Worm (Caenorhabditis elegans): Measurements from ENCODE around the gene ZC116.5.
A peak's percentile ranks its signal among the peaks of the same experiment; 100 is the strongest.

ZC116.5 gene

ce11 chrV:12599510-12600242 lies 9.1 kb downstream of the ZC116.5 start, which contains the start of gene C14C10.5:
Gene C14C10.5, plus strand, starts transcription at chrV:12600192.
- TF ChIP-seq lin-35 (GFP tag; optimal IDR thresholded peaks at IDR 0.05) (peak in 1 of 2 experiments; percentile 19), sox-4 (tag; optimal IDR thresholded peaks at IDR 0.05) (no peak), nhr-20 (tag; optimal IDR thresholded peaks at IDR 0.05) (peak; percentile 14), skn-1 (tag; optimal IDR thresholded peaks at IDR 0.05) (peak; percentile 65), lin-14 (GFP tag; optimal IDR thresholded peaks at IDR 0.05) (peak; percentile 19), nhr-85 (tag) (peak; percentile 37), efl-1 (optimal IDR thresholded peaks at IDR 0.05) (no peak), efl-1 (GFP tag; optimal IDR thresholded peaks at IDR 0.05 in 1 of 2) (peak in 1 of 2 experiments; percentile 62), xbp-1 (tag; optimal IDR thresholded peaks at IDR 0.05) (no peak), dsc-1 (tag; optimal IDR thresholded peaks at IDR 0.05) (peak; percentile 51), nhr-47 (tag; optimal IDR thresholded peaks at IDR 0.05) (peak; percentile 10), snu-23 (GFP tag; optimal IDR thresholded peaks at IDR 0.05) (peak; percentile 9), lsy-2 (tag; optimal IDR thresholded peaks at IDR 0.05) (peak in 1 of 2 experiments; percentile 42), nhr-28 (tag; optimal IDR thresholded peaks at IDR 0.05) (no peak)

- TF ChIP-seq nhr-12 (tag; optimal IDR thresholded peaks at IDR 0.05): no peak
- no peak for TF ChIP-seq ceh-63 (GFP tag; optimal IDR thresholded peaks at IDR 0.05)
- TF ChIP-seq snu-23 (GFP tag; optimal IDR thresholded peaks at IDR 0.05): peak; percentile 43
- TF ChIP-seq F16B12.6 (tag; optimal IDR thresholded peaks at IDR 0.05): peak; percentile 84
- TF ChIP-seq snpc-4 (tag; optimal IDR thresholded peaks at IDR 0.05): peak; percentile 24
- no peak for TF ChIP-seq nhr-237 (tag; optimal IDR thresholded peaks at IDR 0.05)
- TF ChIP-seq nhr-90 (tag; optimal IDR thresholded peaks at IDR 0.05; ENCODE audit: poor library complexity): no peak
- TF ChIP-seq lin-35 (GFP tag; optimal IDR thresholded peaks at IDR 0.05): peak in 1 of 2 experiments; percentile 34
- TF ChIP-seq xbp-1 (tag; optimal IDR thresholded peaks at IDR 0.05): peak; percentile 13
- TF ChIP-seq lsy-2 (tag; optimal IDR thresholded peaks at IDR 0.05): peak; percentile 4 to 51
- TF ChIP-seq zag-1 (tag; optimal IDR thresholded peaks at IDR 0.05): no peak
- peak in 2 of 3 experiments; percentile 43 to 45 for TF ChIP-seq dpl-1 (GFP tag; optimal IDR thresholded peaks at IDR 0.05)
- TF ChIP-seq efl-1 (optimal IDR thresholded peaks at IDR 0.05): peak; percentile 30 to 33
- TF ChIP-seq efl-1 (GFP tag; optimal IDR thresholded peaks at IDR 0.05 in 1 of 2): peak; percentile 51 to 94
- TF ChIP-seq mep-1 (tag; optimal IDR thresholded peaks at IDR 0.05): peak; percentile 65
- peak in 2 of 3 experiments; percentile 13 to 32 for TF ChIP-seq ceh-82 (tag; optimal IDR thresholded peaks at IDR 0.05)
- TF ChIP-seq irx-1 (tag; optimal IDR thresholded peaks at IDR 0.05): peak; percentile 36
- TF ChIP-seq sup-37 (GFP tag; optimal IDR thresholded peaks at IDR 0.05): no peak
- no peak for TF ChIP-seq unc-98 (GFP tag; IDR thresholded peaks at IDR 0.05)
- TF ChIP-seq tbx-2 (tag; optimal IDR thresholded peaks at IDR 0.05): peak; percentile 0
- TF ChIP-seq nhr-47 (tag; optimal IDR thresholded peaks at IDR 0.05): peak; percentile 49
- peak; percentile 15 for TF ChIP-seq swsn-7 (tag; optimal IDR thresholded peaks at IDR 0.05)
- TF ChIP-seq aly-2 (tag; optimal IDR thresholded peaks at IDR 0.05): peak; percentile 13
- peak; percentile 47 for TF ChIP-seq nhr-71 (tag; optimal IDR thresholded peaks at IDR 0.05)
- TF ChIP-seq rnt-1 (tag; optimal IDR thresholded peaks at IDR 0.05): peak; percentile 28
- TF ChIP-seq grh-1 (GFP tag; IDR thresholded peaks at IDR 0.05): no peak
- TF ChIP-seq C16A3.4 (tag; optimal IDR thresholded peaks at IDR 0.05): no peak
- TF ChIP-seq lin-14 (GFP tag; optimal IDR thresholded peaks at IDR 0.05): peak; percentile 56
Measured at ce11 chrV:12599110-12599509, 9.6 kb downstream of the ZC116.5 start, which contains the start of the genes C14C10.10 and ril-2. Gene C14C10.10, minus strand, starts transcription at chrV:12599128. Gene ril-2, minus strand, starts transcription at chrV:12599157.

- no peak for TF ChIP-seq lin-15B (tag; optimal IDR thresholded peaks at IDR 0.05)
- no peak for TF ChIP-seq blmp-1 (tag; optimal IDR thresholded peaks at IDR 0.05)
- TF ChIP-seq lin-39 (tag; optimal IDR thresholded peaks at IDR 0.05): no peak
- TF ChIP-seq nhr-85 (tag): peak; percentile 76
- TF ChIP-seq sox-4 (tag; optimal IDR thresholded peaks at IDR 0.05): no peak
- TF ChIP-seq lir-3 (tag; optimal IDR thresholded peaks at IDR 0.05; ENCODE audit: poor library complexity): no peak
- no peak for TF ChIP-seq ceh-88 (GFP tag; IDR thresholded peaks at IDR 0.05)
- peak; percentile 73 for TF ChIP-seq unc-130 (tag; optimal IDR thresholded peaks at IDR 0.05)
- TF ChIP-seq sptf-1 (tag; optimal IDR thresholded peaks at IDR 0.05): no peak
- TF ChIP-seq pag-3 (tag; optimal IDR thresholded peaks at IDR 0.05; ENCODE audit: borderline replicate concordance, insufficient read depth): no peak
- peak; percentile 62 for TF ChIP-seq dsc-1 (tag; optimal IDR thresholded peaks at IDR 0.05)
- TF ChIP-seq C04F5.9 (tag; optimal IDR thresholded peaks at IDR 0.05): no peak
- TF ChIP-seq isw-1 (GFP tag; IDR thresholded peaks at IDR 0.05): no peak
- no peak for TF ChIP-seq Y116A8C.19 (tag; optimal IDR thresholded peaks at IDR 0.05; ENCODE audit: borderline replicate concordance)
- TF ChIP-seq elt-3 (tag; optimal IDR thresholded peaks at IDR 0.05): peak in 2 of 6 experiments; percentile 2 to 8
- TF ChIP-seq lin-35 (GFP tag; optimal IDR thresholded peaks at IDR 0.05): peak; percentile 44 to 76
- TF ChIP-seq xbp-1 (tag; optimal IDR thresholded peaks at IDR 0.05): peak; percentile 52
- TF ChIP-seq zag-1 (tag; optimal IDR thresholded peaks at IDR 0.05): no peak
- TF ChIP-seq nhr-76 (tag; optimal IDR thresholded peaks at IDR 0.05): peak; percentile 63
- no peak for TF ChIP-seq unc-98 (GFP tag; IDR thresholded peaks at IDR 0.05)
- no peak for TF ChIP-seq nhr-28 (tag; optimal IDR thresholded peaks at IDR 0.05)
Measured at ce11 chrV:12596795-12597194, 12.0 kb downstream of the ZC116.5 start.
